Fruit fly (Drosophila melanogaster) whole organism, larva: ENCODE results near the gene CG4098.
A peak's percentile ranks its signal among the peaks of the same experiment; 100 is the strongest.

Source experiments
- noc ChIP-seq: fragments of 200-800 bp; sonication (Bioruptor generic); optimal IDR thresholded peaks from 3 replicates; lab custom pipeline; 2019; ENCODE audit warnings: missing biosample characterization, mild to moderate bottlenecking, missing genetic modification characterization, moderate library complexity

Gene CG4098

dm6 chr3L:16609120-16609519 is at the start of gene CG4098:
Gene CG4098, minus strand, starts transcription at chr3L:16609347.
- peak; percentile 54 for TF ChIP-seq noc (tag; lab: Kevin White, UChicago)

dm6 chr3L:16657014-16657413 is 47.9 kb upstream of the CG4098 start:
- TF ChIP-seq noc (tag; lab: Kevin White, UChicago), result peak; percentile 45

- TF ChIP-seq noc (tag; lab: Kevin White, UChicago), result no peak
Measured at dm6 chr3L:16653679-16654078, 44.5 kb upstream of the CG4098 start.

dm6 chr3L:16652531-16652930 is 43.4 kb upstream of the CG4098 start:
- peak; percentile 50 for TF ChIP-seq noc (tag; lab: Kevin White, UChicago)

DNA sequence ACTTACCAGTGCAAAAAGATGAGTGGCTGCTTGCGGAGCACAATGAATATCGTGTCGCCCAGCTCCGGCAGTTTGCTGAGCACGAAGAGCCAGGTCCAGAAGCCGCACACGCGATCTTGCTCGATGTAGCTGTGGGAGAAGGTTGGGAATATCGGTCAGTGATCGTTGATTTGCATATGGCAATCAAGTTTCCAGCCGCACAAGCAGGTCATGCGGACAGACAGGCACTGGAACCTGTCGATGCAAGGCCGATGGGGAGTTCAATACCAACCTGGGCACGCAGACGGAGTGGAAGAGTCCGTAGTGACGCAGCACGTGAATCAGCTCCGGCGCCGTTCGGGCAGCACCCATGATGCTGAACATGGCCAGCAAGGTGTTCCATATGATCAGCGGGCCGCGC is 42.0 kb upstream of the CG4098 start:
- no peak for TF ChIP-seq noc (tag; lab: Kevin White, UChicago)

DNA sequence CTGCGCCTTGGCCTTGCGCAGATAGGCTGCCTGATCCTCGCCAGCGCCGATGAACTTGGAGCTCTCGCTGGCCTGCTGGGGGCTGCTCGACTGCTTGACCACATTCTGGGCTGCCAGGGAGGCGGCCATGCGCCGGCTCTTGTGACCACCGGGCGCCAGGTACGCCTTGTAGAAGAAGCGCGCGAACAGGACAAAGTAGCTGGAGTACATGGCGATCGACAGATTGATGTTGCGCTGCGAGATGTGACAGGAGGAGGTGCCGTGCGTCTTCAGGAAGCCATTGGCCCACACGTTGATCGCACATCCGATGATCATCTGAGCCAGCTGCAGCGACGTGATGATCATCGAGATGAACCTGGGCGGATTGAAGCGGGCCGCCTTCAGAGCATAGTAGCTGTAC is 40.9 kb upstream of the CG4098 start:
- TF ChIP-seq noc (tag; lab: Kevin White, UChicago), result no peak

dm6 chr3L:16647578-16648113 is 38.5 kb upstream of the CG4098 start, which contains the start of gene Abl:
Gene Abl, minus strand, starts transcription at chr3L:16647882.
- peak; percentile 50 for TF ChIP-seq noc (tag; lab: Kevin White, UChicago)

- no peak for TF ChIP-seq noc (tag; lab: Kevin White, UChicago)
Measured at dm6 chr3L:16646865-16647459, 37.8 kb upstream of the CG4098 start.

- TF ChIP-seq noc (tag; lab: Kevin White, UChicago), result no peak
Measured at dm6 chr3L:16645323-16645982, 36.3 kb upstream of the CG4098 start.

DNA sequence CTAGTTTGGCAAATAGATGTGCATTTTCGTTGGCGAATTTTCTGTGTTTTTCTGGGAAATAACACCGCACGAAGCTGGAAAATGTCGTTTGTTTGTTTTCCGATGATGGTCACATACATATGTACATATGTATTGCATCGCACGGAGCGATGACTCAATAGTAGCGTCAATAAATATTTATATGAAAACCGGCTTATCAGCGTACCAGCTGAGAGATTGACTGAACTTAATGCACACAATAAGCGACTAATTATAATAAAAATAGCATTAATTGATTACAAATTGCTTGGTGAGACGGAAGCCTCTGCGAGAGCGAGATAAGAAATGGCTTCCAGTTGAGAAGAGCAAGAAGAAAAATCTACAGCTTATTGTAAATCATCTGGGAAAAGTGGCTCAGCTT is 35.4 kb upstream of the CG4098 start:
- no peak for TF ChIP-seq noc (tag; lab: Kevin White, UChicago)

DNA sequence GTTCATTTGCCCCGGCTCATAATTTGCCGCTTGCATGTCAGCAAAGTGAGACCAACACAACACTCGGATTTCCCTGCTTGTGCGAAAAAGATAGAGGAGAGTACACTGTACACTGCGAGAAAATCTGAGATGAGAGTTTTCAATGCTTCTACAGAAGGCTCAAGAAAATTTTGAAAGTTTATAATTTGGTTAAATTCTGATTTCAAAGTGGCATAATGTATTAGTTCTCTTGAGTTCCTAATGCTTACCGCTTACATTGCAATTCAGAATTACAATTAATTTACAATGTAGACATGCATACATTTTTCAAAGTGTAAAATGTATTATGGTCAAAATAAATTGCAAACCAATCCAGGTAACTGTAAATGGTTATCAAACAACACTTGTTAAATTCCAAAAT is 33.8 kb upstream of the CG4098 start:
- TF ChIP-seq noc (tag; lab: Kevin White, UChicago), result no peak

- TF ChIP-seq noc (tag; lab: Kevin White, UChicago), result no peak
Measured at dm6 chr3L:16642088-16642507, 33.0 kb upstream of the CG4098 start.

- TF ChIP-seq noc (tag; lab: Kevin White, UChicago), result no peak
Measured at dm6 chr3L:16641094-16641493, 31.9 kb upstream of the CG4098 start.

DNA sequence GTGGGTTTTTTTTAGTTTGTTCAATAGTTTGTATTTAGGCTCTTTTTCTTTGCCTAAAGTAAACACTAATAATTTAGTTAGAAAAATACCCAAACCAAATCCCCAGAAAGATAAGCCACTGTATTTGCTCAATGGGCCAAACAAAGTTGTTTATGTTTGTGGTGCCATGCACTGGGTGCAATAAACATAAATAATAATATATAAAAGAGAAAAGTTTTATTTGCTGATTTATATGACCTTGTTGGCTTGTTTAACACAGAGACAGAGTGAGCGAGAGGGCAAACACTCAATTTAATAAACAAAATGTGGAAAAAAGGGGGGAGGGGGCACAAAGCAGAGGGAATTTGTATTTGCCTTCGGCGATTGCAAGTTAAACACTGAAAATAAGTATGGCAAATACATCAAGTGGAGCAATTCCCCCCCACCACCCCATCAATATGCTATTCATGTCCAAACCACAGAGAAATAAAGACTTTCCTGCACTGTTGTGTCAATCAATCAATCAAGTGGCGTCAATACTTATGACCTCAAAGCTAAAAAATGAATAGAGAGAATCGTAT is 31.4 kb upstream of the CG4098 start:
- TF ChIP-seq noc (tag; lab: Kevin White, UChicago), result no peak

- no peak for TF ChIP-seq noc (tag; lab: Kevin White, UChicago)
Measured at dm6 chr3L:16638639-16639388, 29.7 kb upstream of the CG4098 start.
